Worm (Caenorhabditis elegans) whole organism, young adult: Measurements from ENCODE around the gene W02F12.4.

Experiments
- B0035.1 ChIP-seq: sonication (generic microtip); optimal IDR thresholded peaks from 2 replicates; lab custom pipeline; 2016; ENCODE audit warnings: missing genetic modification characterization, mild to moderate bottlenecking, missing compliant biosample characterization, missing genotype, missing genetic modification reagents
- F49E8.2 ChIP-seq: sonication (generic microtip); optimal IDR thresholded peaks from 3 replicates; lab custom pipeline; 2017; ENCODE audit warnings: missing genetic modification characterization, mild to moderate bottlenecking, missing compliant biosample characterization, antibody characterized with exemption, moderate library complexity; ENCODE audit not compliant: insufficient read depth
- Y56A3A.18 ChIP-seq: fragments of 200-800 bp; sonication (Bioruptor generic); IDR thresholded peaks from 2 replicates; pipeline ENCODE4 v1.3.6; 2022; ENCODE audit warnings: missing genetic modification reagents, missing genetic modification characterization, missing compliant biosample characterization
- dpl-1 ChIP-seq: fragments of 150-350 bp; optimal IDR thresholded peaks from 2 replicates; lab custom pipeline; 2014; ENCODE audit warnings: missing biosample characterization, missing genetic modification reagents, missing genetic modification characterization
- egl-44 ChIP-seq: fragments of 200-800 bp; sonication (Bioruptor generic); IDR thresholded peaks from 2 replicates; pipeline ENCODE4 v1.3.6; 2022; ENCODE audit warnings: missing genetic modification reagents, missing genetic modification characterization, missing compliant biosample characterization
- lag-1 ChIP-seq: fragments of 200-800 bp; sonication (Bioruptor generic); IDR thresholded peaks from 2 replicates; pipeline ENCODE4 v1.3.6; 2022; ENCODE audit warnings: missing genetic modification reagents, missing genetic modification characterization, missing compliant biosample characterization
- lir-1 ChIP-seq: fragments of 200-800 bp; sonication (Bioruptor generic); conservative IDR thresholded peaks from 2 replicates; pipeline ENCODE4 v1.3.6; 2022; ENCODE audit warnings: missing genetic modification reagents, missing genetic modification characterization, missing compliant biosample characterization
- unc-62 ChIP-seq: fragments of 150-350 bp; optimal IDR thresholded peaks from 2 replicates; lab custom pipeline; 2014; ENCODE audit warnings: missing biosample characterization, missing genetic modification reagents, missing genetic modification characterization
- zim-3 ChIP-seq: sonication (generic microtip); optimal IDR thresholded peaks from 2 replicates; lab custom pipeline; 2017; ENCODE audit warnings: mild to moderate bottlenecking, missing genetic modification characterization, moderate library complexity, missing compliant biosample characterization

DNA sequence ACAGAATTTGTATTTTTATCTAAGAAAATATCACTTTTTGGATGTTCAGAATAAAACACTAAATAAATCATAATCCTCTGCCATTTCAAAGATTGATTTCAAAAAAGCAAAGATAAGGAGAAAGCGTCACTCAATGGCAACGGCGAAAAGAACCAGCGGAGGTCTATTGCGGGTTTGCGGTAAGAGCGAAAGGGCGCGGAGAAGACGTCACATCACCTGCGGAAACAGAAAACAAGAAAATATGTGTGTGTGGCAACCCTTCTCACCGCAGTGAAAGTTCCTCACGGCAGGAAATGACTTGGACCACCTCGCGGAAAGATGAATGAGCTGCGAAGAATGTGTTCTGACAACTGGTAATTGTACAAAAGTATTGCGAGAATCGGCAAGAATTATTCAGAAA is 6.9 kb downstream of the W02F12.4 start:
- TF ChIP-seq Y56A3A.18 (GFP tag; lab: Robert Waterston, UW) (no peak), dpl-1 (no peak), unc-62 (no peak), zim-3 (tag; lab: Kevin White, UChicago) (no peak), F49E8.2 (tag; lab: Kevin White, UChicago) (no peak), egl-44 (GFP tag; lab: Robert Waterston, UW) (no peak), B0035.1 (no peak), lir-1 (no peak), lag-1 (GFP tag; lab: Robert Waterston, UW) (no peak)
